Worm (Caenorhabditis elegans) whole organism, L1 larva: ENCODE results near the gene tab-1.

ENCODE experiments used
- C04F5.9 ChIP-seq: sonication (generic microtip); optimal IDR thresholded peaks from 2 replicates; lab custom pipeline; 2016; ENCODE audit warnings: missing genetic modification characterization, missing compliant biosample characterization
- C16A3.4 ChIP-seq: fragments of 150-350 bp; optimal IDR thresholded peaks from 2 replicates; lab custom pipeline; 2014; ENCODE audit warnings: missing biosample characterization, missing genetic modification characterization
- C34B4.2 ChIP-seq: sonication (generic microtip); optimal IDR thresholded peaks from 2 replicates; lab custom pipeline; 2017; ENCODE audit warnings: mild to moderate bottlenecking, missing genetic modification characterization, missing compliant biosample characterization
- Y116A8C.19 ChIP-seq: sonication (generic microtip); optimal IDR thresholded peaks from 2 replicates; lab custom pipeline; 2016; ENCODE audit warnings: missing compliant biosample characterization, missing genetic modification characterization, borderline replicate concordance
- aha-1 ChIP-seq: fragments of 150-350 bp; optimal IDR thresholded peaks from 2 replicates; lab custom pipeline; 2014; ENCODE audit warnings: missing biosample characterization, missing genetic modification characterization
- ceh-63 ChIP-seq: fragments of 200-800 bp; sonication (Bioruptor generic); optimal IDR thresholded peaks from 2 replicates; lab custom pipeline; 2018; ENCODE audit warnings: mild to moderate bottlenecking, missing genetic modification characterization, missing compliant biosample characterization
- ceh-8 ChIP-seq: fragments of 200-800 bp; sonication (Bioruptor generic); optimal IDR thresholded peaks from 2 replicates; lab custom pipeline; 2018; ENCODE audit warnings: mild to moderate bottlenecking, missing genetic modification characterization, moderate library complexity, missing compliant biosample characterization
- ceh-82 ChIP-seq, 3 experiments: fragments of 150-350 bp in 1 of 3; sonication (generic microtip) in 2 of 3; optimal IDR thresholded peaks; 2 replicates each; lab custom pipeline; 2014 to 2017; ENCODE audit warnings: missing biosample characterization in 3 of 3, missing genetic modification characterization in 3 of 3
- ceh-90 ChIP-seq: sonication (generic microtip); optimal IDR thresholded peaks from 2 replicates; lab custom pipeline; 2016; ENCODE audit warnings: missing genetic modification characterization, missing compliant biosample characterization
- dpl-1 ChIP-seq, 3 experiments: fragments of 150-350 bp in 2 of 3; sonication (generic microtip) in 1 of 3; optimal IDR thresholded peaks; 2 replicates each; lab custom pipeline; 2014 to 2017; ENCODE audit warnings: missing biosample characterization in 3 of 3, missing genetic modification characterization in 3 of 3, missing genetic modification reagents in 3 of 3
- efl-1 ChIP-seq, 4 experiments: fragments of 150-350 bp; optimal IDR thresholded peaks in 3 of 4; peaks in 1 of 4; 1 replicate in 1 of 4; 2 replicates in 3 of 4; lab custom pipeline; 2014; ENCODE audit warnings: missing biosample characterization in 2 of 4, missing genetic modification characterization in 2 of 4, missing genetic modification reagents in 2 of 4
- efl-3 ChIP-seq: fragments of 200-800 bp; sonication (Bioruptor generic); optimal IDR thresholded peaks from 2 replicates; lab custom pipeline; 2018; ENCODE audit warnings: mild to moderate bottlenecking, missing genetic modification characterization, missing compliant biosample characterization
- egl-13 ChIP-seq: sonication (generic microtip); optimal IDR thresholded peaks from 2 replicates; lab custom pipeline; 2016; ENCODE audit warnings: missing genotype, missing genetic modification reagents, missing genetic modification characterization, missing compliant biosample characterization
- egl-27 ChIP-seq, 2 experiments: fragments of 150-350 bp in 1 of 2; sonication (generic microtip); optimal IDR thresholded peaks; 3 replicates each; lab custom pipeline; 2017 to 2018; ENCODE audit warnings: missing biosample characterization in 2 of 2, missing genetic modification characterization in 2 of 2, missing genetic modification reagents in 2 of 2
- fkh-10 ChIP-seq: sonication (generic microtip); optimal IDR thresholded peaks from 2 replicates; lab custom pipeline; 2017; ENCODE audit warnings: missing biosample characterization, missing genetic modification reagents, missing genetic modification characterization
- fos-1 ChIP-seq: fragments of 150-350 bp; optimal IDR thresholded peaks from 2 replicates; lab custom pipeline; 2014; ENCODE audit warnings: missing biosample characterization, missing genetic modification characterization
- hlh-17 ChIP-seq: fragments of 200-800 bp; sonication (Bioruptor generic); optimal IDR thresholded peaks from 2 replicates; lab custom pipeline; 2018; ENCODE audit warnings: missing genetic modification characterization, mild to moderate bottlenecking, missing compliant biosample characterization, moderate library complexity, borderline replicate concordance
- isw-1 ChIP-seq: fragments of 200-800 bp; sonication (Bioruptor generic); IDR thresholded peaks from 2 replicates; pipeline ENCODE4 v1.3.6; 2022; ENCODE audit warnings: missing genetic modification characterization, missing compliant biosample characterization
- lin-13 ChIP-seq: fragments of 150-350 bp; optimal IDR thresholded peaks from 2 replicates; lab custom pipeline; 2014; ENCODE audit warnings: missing biosample characterization, missing genetic modification reagents, missing genetic modification characterization
- lin-14 ChIP-seq: fragments of 200-800 bp; sonication (Bioruptor generic); optimal IDR thresholded peaks from 2 replicates; lab custom pipeline; 2018; ENCODE audit warnings: mild to moderate bottlenecking, missing genetic modification characterization, moderate library complexity, missing compliant biosample characterization
- lin-15B ChIP-seq: fragments of 150-350 bp; sonication (generic microtip); optimal IDR thresholded peaks from 3 replicates; lab custom pipeline; 2014; ENCODE audit warnings: missing biosample characterization, missing genetic modification characterization
- lir-3 ChIP-seq: sonication (generic microtip); optimal IDR thresholded peaks from 2 replicates; lab custom pipeline; 2016; ENCODE audit warnings: mild to moderate bottlenecking, missing genetic modification characterization, moderate library complexity, missing compliant biosample characterization; ENCODE audit not compliant: poor library complexity
- lsy-2 ChIP-seq, 2 experiments: fragments of 150-350 bp; optimal IDR thresholded peaks; 2 replicates each; lab custom pipeline; 2014; ENCODE audit warnings: missing biosample characterization in 2 of 2, missing genetic modification characterization in 2 of 2
- mab-9 ChIP-seq: fragments of 200-800 bp; sonication (Bioruptor generic); IDR thresholded peaks from 2 replicates; pipeline ENCODE4 v1.3.6; 2022; ENCODE audit warnings: missing genetic modification reagents, missing genetic modification characterization, missing compliant biosample characterization
- mdl-1 ChIP-seq, 2 experiments: fragments of 150-350 bp; optimal IDR thresholded peaks; 2 replicates each; lab custom pipeline; 2014 to 2017; ENCODE audit warnings: missing biosample characterization in 2 of 2, missing genetic modification characterization in 2 of 2, inconsistent platforms in 1 of 2
- mef-2 ChIP-seq: fragments of 150-350 bp; optimal IDR thresholded peaks from 2 replicates; lab custom pipeline; 2014; ENCODE audit warnings: missing biosample characterization, missing genetic modification characterization
- nhr-11 ChIP-seq: fragments of 150-350 bp; optimal IDR thresholded peaks from 2 replicates; lab custom pipeline; 2014; ENCODE audit warnings: missing biosample characterization, missing genetic modification characterization
- nhr-237 ChIP-seq: fragments of 150-350 bp; optimal IDR thresholded peaks from 2 replicates; lab custom pipeline; 2014; ENCODE audit warnings: missing biosample characterization, missing genetic modification characterization
- nhr-28 ChIP-seq: fragments of 150-350 bp; optimal IDR thresholded peaks from 2 replicates; lab custom pipeline; 2014; ENCODE audit warnings: missing biosample characterization, missing genetic modification characterization
- nhr-47 ChIP-seq: sonication (generic microtip); optimal IDR thresholded peaks from 2 replicates; lab custom pipeline; 2016; ENCODE audit warnings: mild to moderate bottlenecking, missing genetic modification characterization, moderate library complexity, missing compliant biosample characterization
- nhr-76 ChIP-seq: sonication (generic microtip); optimal IDR thresholded peaks from 2 replicates; lab custom pipeline; 2017; ENCODE audit warnings: missing biosample characterization, missing genetic modification characterization
- nhr-84 ChIP-seq: sonication (generic microtip); optimal IDR thresholded peaks from 2 replicates; lab custom pipeline; 2017; ENCODE audit warnings: missing biosample characterization, missing genetic modification characterization
- nhr-90 ChIP-seq: sonication (generic microtip); optimal IDR thresholded peaks from 2 replicates; lab custom pipeline; 2016; ENCODE audit warnings: mild to moderate bottlenecking, missing genetic modification characterization, missing compliant biosample characterization; ENCODE audit not compliant: poor library complexity
- pqm-1 ChIP-seq: sonication (generic microtip); optimal IDR thresholded peaks from 3 replicates; lab custom pipeline; 2017; ENCODE audit warnings: missing biosample characterization, missing genetic modification characterization
- snpc-4 ChIP-seq: fragments of 150-350 bp; optimal IDR thresholded peaks from 2 replicates; lab custom pipeline; 2014; ENCODE audit warnings: missing biosample characterization, missing genetic modification characterization
- snu-23 ChIP-seq: sonication (generic microtip); optimal IDR thresholded peaks from 2 replicates; lab custom pipeline; 2016; ENCODE audit warnings: missing genetic modification characterization, missing compliant biosample characterization
- sptf-1 ChIP-seq: fragments of 150-350 bp; optimal IDR thresholded peaks from 2 replicates; lab custom pipeline; 2014; ENCODE audit warnings: missing biosample characterization, missing genetic modification characterization
- sup-37 ChIP-seq: fragments of 200-800 bp; sonication (Bioruptor generic); optimal IDR thresholded peaks from 2 replicates; lab custom pipeline; 2018; ENCODE audit warnings: mild to moderate bottlenecking, missing genetic modification characterization, missing compliant biosample characterization
- swsn-7 ChIP-seq: sonication (generic microtip); optimal IDR thresholded peaks from 2 replicates; lab custom pipeline; 2016; ENCODE audit warnings: missing genetic modification characterization, missing compliant biosample characterization
- tlp-1 ChIP-seq: fragments of 150-350 bp; optimal IDR thresholded peaks from 2 replicates; lab custom pipeline; 2014; ENCODE audit warnings: missing biosample characterization, missing genetic modification characterization
- unc-30 ChIP-seq: sonication (generic microtip); optimal IDR thresholded peaks from 2 replicates; lab custom pipeline; 2017; ENCODE audit warnings: missing biosample characterization, missing genetic modification characterization
- unc-62 ChIP-seq: fragments of 150-350 bp; optimal IDR thresholded peaks from 2 replicates; lab custom pipeline; 2014; ENCODE audit warnings: missing biosample characterization, missing genetic modification reagents, missing genetic modification characterization
- unc-86 ChIP-seq: sonication (generic microtip); optimal IDR thresholded peaks from 2 replicates; lab custom pipeline; 2016; ENCODE audit warnings: missing genetic modification characterization, missing compliant biosample characterization
- xbp-1 ChIP-seq: sonication (generic microtip); optimal IDR thresholded peaks from 2 replicates; lab custom pipeline; 2016; ENCODE audit warnings: missing genetic modification characterization, missing compliant biosample characterization
- ztf-11 ChIP-seq, 2 experiments: sonication (generic microtip); optimal IDR thresholded peaks; 2 replicates each; lab custom pipeline; 2016 to 2017; ENCODE audit warnings: missing genetic modification characterization in 2 of 2, missing biosample characterization in 1 of 2, missing compliant biosample characterization in 1 of 2

The tab-1 gene

DNA sequence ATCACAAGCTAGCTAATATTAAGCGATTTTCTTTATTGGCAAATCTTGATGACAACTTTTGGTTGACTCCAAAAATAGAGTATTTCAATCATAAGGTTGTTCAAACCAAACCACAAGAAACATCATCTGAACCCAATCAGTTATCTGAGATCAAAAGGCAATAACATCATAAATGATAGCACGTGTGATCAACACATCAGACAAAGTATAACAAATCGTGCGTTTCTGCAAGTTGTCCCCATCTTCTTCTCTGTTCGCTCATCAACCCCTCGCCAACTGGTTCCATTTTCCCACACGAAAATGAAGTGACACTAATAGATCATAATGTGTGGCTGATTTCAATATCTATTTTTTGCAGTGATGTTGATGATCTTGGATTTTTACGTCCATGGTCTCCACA is 46.2 kb downstream of the tab-1 start (continued):
- no peak for TF ChIP-seq egl-13
- no peak for TF ChIP-seq ceh-90 (tag; lab: Kevin White, UChicago)
- TF ChIP-seq sup-37 (GFP tag; lab: Kevin White, UChicago), result no peak
- peak; percentile 48 to 71 for TF ChIP-seq egl-27 (tag; optimal IDR thresholded peaks at IDR 0.05; lab: Kevin White, UChicago)
- no peak for TF ChIP-seq unc-62 (GFP tag; lab: Kevin White, UChicago)
- no peak for TF ChIP-seq hlh-17
- no peak for TF ChIP-seq mab-9 (GFP tag; lab: Robert Waterston, UW)
- TF ChIP-seq aha-1 (tag; lab: Kevin White, UChicago), result no peak
- no peak for TF ChIP-seq C34B4.2 (tag; lab: Kevin White, UChicago)
- no peak for TF ChIP-seq unc-86 (tag; lab: Kevin White, UChicago)
- no peak for TF ChIP-seq ceh-82 (tag; optimal IDR thresholded peaks at IDR 0.05; lab: Kevin White, UChicago)
- no peak for TF ChIP-seq nhr-84 (tag; lab: Kevin White, UChicago)
- TF ChIP-seq snpc-4, result no peak
- TF ChIP-seq dpl-1 (GFP tag; optimal IDR thresholded peaks at IDR 0.05; lab: Kevin White, UChicago), result peak in 1 of 3 experiments; percentile 37
- no peak for TF ChIP-seq fos-1 (tag; lab: Kevin White, UChicago)
- TF ChIP-seq nhr-11 (tag; lab: Kevin White, UChicago), result no peak
- TF ChIP-seq C04F5.9, result no peak
- TF ChIP-seq xbp-1 (tag; lab: Kevin White, UChicago), result no peak
- TF ChIP-seq tlp-1, result no peak
- peak; percentile 59 for TF ChIP-seq snu-23 (GFP tag; lab: Kevin White, UChicago)
- peak; percentile 13 for TF ChIP-seq nhr-90 (tag; lab: Kevin White, UChicago)
- TF ChIP-seq mdl-1 (tag; optimal IDR thresholded peaks at IDR 0.05; lab: Kevin White, UChicago), result peak in 1 of 2 experiments; percentile 81
- TF ChIP-seq pqm-1 (tag; lab: Kevin White, UChicago), result no peak
- TF ChIP-seq sptf-1 (tag; lab: Kevin White, UChicago), result no peak
- peak; percentile 74 for TF ChIP-seq lin-14 (GFP tag; lab: Kevin White, UChicago)
- peak; percentile 24 for TF ChIP-seq lir-3 (tag; lab: Kevin White, UChicago)
- no peak for TF ChIP-seq nhr-237
- TF ChIP-seq mef-2 (tag; lab: Kevin White, UChicago), result no peak
- TF ChIP-seq lsy-2 (tag; optimal IDR thresholded peaks at IDR 0.05; lab: Kevin White, UChicago), result peak in 1 of 2 experiments; percentile 31
- no peak for TF ChIP-seq unc-30 (tag; lab: Kevin White, UChicago)
- no peak for TF ChIP-seq fkh-10
- TF ChIP-seq lin-13, result no peak
- no peak for TF ChIP-seq nhr-28 (tag; lab: Kevin White, UChicago)
- no peak for TF ChIP-seq lin-15B
- peak; percentile 34 for TF ChIP-seq C16A3.4
- TF ChIP-seq efl-1 (optimal IDR thresholded peaks at IDR 0.05; lab: Kevin White, UChicago), result no peak
- TF ChIP-seq efl-1 (GFP tag; optimal IDR thresholded peaks at IDR 0.05 in 1 of 2; lab: Kevin White, UChicago), result peak in 1 of 2 experiments; percentile 92
- TF ChIP-seq ceh-63 (GFP tag; lab: Kevin White, UChicago), result no peak
- TF ChIP-seq ztf-11 (tag; optimal IDR thresholded peaks at IDR 0.05; lab: Kevin White, UChicago), result no peak
- peak; percentile 6 for TF ChIP-seq nhr-47
- TF ChIP-seq Y116A8C.19 (tag; lab: Kevin White, UChicago), result no peak
- TF ChIP-seq nhr-76, result no peak
- TF ChIP-seq swsn-7 (tag; lab: Kevin White, UChicago), result no peak

DNA sequence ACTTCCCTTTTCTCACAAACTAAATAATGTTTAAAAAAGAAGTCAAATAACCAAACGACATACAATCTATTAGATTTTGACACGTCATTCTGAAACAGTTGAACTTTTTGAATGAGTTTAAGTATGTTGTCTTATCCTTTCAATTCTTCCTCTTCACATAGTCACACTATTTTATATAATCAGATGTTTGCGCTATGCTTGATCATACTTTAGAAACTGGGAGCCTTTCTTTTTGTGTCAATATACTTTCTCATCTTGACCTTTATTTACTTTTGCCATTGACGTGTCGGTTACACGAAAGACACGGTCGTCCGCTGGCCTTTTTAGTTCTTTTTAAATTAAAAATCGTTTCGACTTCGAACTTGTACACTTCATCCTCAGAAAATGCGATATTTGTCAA is 48.8 kb downstream of the tab-1 start, which contains the start of gene C04A2.15:
TSS of gene C04A2.15 (plus strand) at position 299 of the 400 bp plus-strand sequence.
- TF ChIP-seq unc-30 (tag; lab: Kevin White, UChicago) (no peak), lin-13 (no peak), lin-14 (GFP tag; lab: Kevin White, UChicago) (peak; percentile 34), efl-3 (GFP tag; lab: Kevin White, UChicago) (no peak), isw-1 (GFP tag; lab: Robert Waterston, UW) (no peak), ceh-8 (GFP tag; lab: Kevin White, UChicago) (no peak)
- TF ChIP-seq, all 84 proteins: peak for 1
